Worm (Caenorhabditis elegans): ENCODE measurements around the gene Y66D12A.24.

ce11 chrIII:11456577-11456976 is 40.1 kb upstream of the Y66D12A.24 start, which contains the start of gene plr-1:
- no peak for TF ChIP-seq daf-12 (tag; optimal IDR thresholded peaks at IDR 0.05)
- no peak for TF ChIP-seq pha-4 (GFP tag; IDR thresholded peaks at IDR 0.05)
- no peak for TF ChIP-seq pha-4 (tag; optimal IDR thresholded peaks at IDR 0.05)
- TF ChIP-seq ztf-11 (tag; optimal IDR thresholded peaks at IDR 0.05), result no peak
- TF ChIP-seq aha-1 (tag), result no peak
- no peak for TF ChIP-seq R02D3.7 (tag; optimal IDR thresholded peaks at IDR 0.05)
- TF ChIP-seq unc-39 (tag; optimal IDR thresholded peaks at IDR 0.05), result no peak
- TF ChIP-seq egl-27 (tag; optimal IDR thresholded peaks at IDR 0.05), result no peak
- TF ChIP-seq D1046.2 (GFP tag; IDR thresholded peaks at IDR 0.05), result no peak
- no peak for TF ChIP-seq aly-2 (tag; optimal IDR thresholded peaks at IDR 0.05)
- no peak for TF ChIP-seq nhr-28 (tag; optimal IDR thresholded peaks at IDR 0.05)
